Worm (Caenorhabditis elegans) whole organism, L4/young adult: ENCODE results near the gene C18H7.4.

Experiments used
- W03F9.2 ChIP-seq: fragments of 150-350 bp; optimal IDR thresholded peaks from 2 replicates; lab custom pipeline; 2014; ENCODE audit warnings: missing biosample characterization, missing genetic modification characterization
- dao-5 ChIP-seq: sonication (generic microtip); optimal IDR thresholded peaks from 2 replicates; lab custom pipeline; 2016; ENCODE audit warnings: missing genotype, missing genetic modification characterization, moderate library complexity, missing compliant biosample characterization
- him-1 ChIP-seq: sonication (generic microtip); optimal IDR thresholded peaks from 2 replicates; lab custom pipeline; 2016; ENCODE audit warnings: missing genotype, missing genetic modification reagents, missing genetic modification characterization, missing compliant biosample characterization

DNA sequence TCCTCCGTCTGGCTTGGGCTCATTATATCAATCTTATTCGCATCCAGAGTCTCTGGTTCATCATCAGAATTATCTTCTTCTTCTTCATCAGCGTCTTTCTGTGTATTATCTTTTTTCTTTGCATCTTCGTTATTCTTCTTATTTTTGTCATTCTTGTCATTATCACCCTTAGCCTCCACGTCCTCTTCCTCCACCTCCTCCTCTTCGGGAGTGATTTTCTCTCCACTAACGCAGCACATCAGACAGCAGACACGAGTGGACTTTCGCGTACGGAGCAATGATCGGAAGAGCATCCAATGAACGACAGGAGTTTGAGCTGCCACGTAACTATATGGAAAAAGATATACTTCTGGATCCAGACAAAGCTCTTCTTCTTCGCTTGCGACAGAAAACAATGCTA, 9.1 kb upstream of the C18H7.4 start:
- TF ChIP-seq him-1 (tag; lab: Kevin White, UChicago): no peak
- no peak for TF ChIP-seq dao-5
- TF ChIP-seq W03F9.2: no peak
